Fruit fly (Drosophila melanogaster) whole organism, prepupa: Measurements from ENCODE around the gene CG31778.

Experiments used
- Blimp-1 ChIP-seq: fragments of 200-800 bp; sonication (Bioruptor generic); optimal IDR thresholded peaks from 3 replicates; lab custom pipeline; 2017; ENCODE audit warnings: missing biosample characterization, missing genetic modification characterization, mild to moderate bottlenecking, moderate library complexity, missing genetic modification reagents
- CG11902 ChIP-seq: fragments of 200-800 bp; sonication (Bioruptor generic); optimal IDR thresholded peaks from 3 replicates; lab custom pipeline; 2016; ENCODE audit warnings: missing biosample characterization, missing genetic modification characterization
- CG16779 ChIP-seq: fragments of 200-800 bp; sonication (Bioruptor generic); optimal IDR thresholded peaks from 3 replicates; lab custom pipeline; 2017; ENCODE audit warnings: missing biosample characterization, mild to moderate bottlenecking, missing genetic modification characterization
- CG32006 ChIP-seq: fragments of 200-800 bp; sonication (Bioruptor generic); optimal IDR thresholded peaks from 3 replicates; lab custom pipeline; 2017; ENCODE audit warnings: missing biosample characterization, mild to moderate bottlenecking, missing genetic modification characterization
- CG34406 ChIP-seq: fragments of 200-800 bp; sonication (Bioruptor generic); optimal IDR thresholded peaks from 3 replicates; lab custom pipeline; 2016; ENCODE audit warnings: missing biosample characterization, missing genetic modification characterization
- CG3919 ChIP-seq: fragments of 200-800 bp; sonication (Bioruptor generic); optimal IDR thresholded peaks from 3 replicates; lab custom pipeline; 2016; ENCODE audit warnings: missing biosample characterization, missing genetic modification characterization
- CG8119 ChIP-seq: fragments of 200-800 bp; sonication (Bioruptor generic); IDR thresholded peaks from 3 replicates; pipeline ENCODE4 v1.3.6; 2022; ENCODE audit warnings: missing biosample characterization, missing genetic modification characterization
- Eip93F ChIP-seq: fragments of 200-800 bp; sonication (Bioruptor generic); optimal IDR thresholded peaks from 2 replicates; lab custom pipeline; 2016; ENCODE audit warnings: missing biosample characterization, mild to moderate bottlenecking, missing genetic modification characterization
- Ets21C ChIP-seq: fragments of 200-800 bp; sonication (Bioruptor generic); optimal IDR thresholded peaks from 3 replicates; lab custom pipeline; 2016; ENCODE audit warnings: missing biosample characterization, missing genetic modification characterization
- Hr38 ChIP-seq: sonication (Bioruptor generic); optimal IDR thresholded peaks from 2 replicates; lab custom pipeline; 2016; ENCODE audit warnings: missing biosample characterization, missing genetic modification characterization
- Lpt ChIP-seq: fragments of 200-800 bp; sonication (Bioruptor generic); optimal IDR thresholded peaks from 3 replicates; lab custom pipeline; 2016; ENCODE audit warnings: missing biosample characterization, missing genetic modification characterization
- fd59A ChIP-seq: fragments of 200-800 bp; sonication (Bioruptor generic); optimal IDR thresholded peaks from 2 replicates; lab custom pipeline; 2017; ENCODE audit warnings: missing biosample characterization, mild to moderate bottlenecking, missing genetic modification characterization, missing genetic modification reagents
- salr ChIP-seq, 2 experiments: fragments of 200-800 bp; sonication (Bioruptor generic); optimal IDR thresholded peaks; 3 replicates each; lab custom pipeline; 2016 to 2018; ENCODE audit warnings: missing biosample characterization in 2 of 2, missing genetic modification characterization in 2 of 2, mild to moderate bottlenecking in 1 of 2
- spab ChIP-seq: fragments of 200-800 bp; sonication (Bioruptor generic); optimal IDR thresholded peaks from 2 replicates; lab custom pipeline; 2017; ENCODE audit warnings: missing biosample characterization, mild to moderate bottlenecking, missing genetic modification characterization, missing genetic modification reagents

- TF ChIP-seq CG32006 (GFP tag; lab: Kevin White, UChicago), result no peak
- no peak for TF ChIP-seq fd59A (GFP tag; lab: Kevin White, UChicago)
- TF ChIP-seq Blimp-1 (GFP tag; lab: Kevin White, UChicago), result no peak
- no peak for TF ChIP-seq spab (GFP tag; lab: Kevin White, UChicago)
- no peak for TF ChIP-seq CG16779
- no peak for TF ChIP-seq Hr38 (GFP tag; lab: Kevin White, UChicago)
- no peak for TF ChIP-seq salr (GFP tag; optimal IDR thresholded peaks at IDR 0.05; lab: Kevin White, UChicago)
- no peak for TF ChIP-seq Eip93F (GFP tag; lab: Kevin White, UChicago)
- no peak for TF ChIP-seq CG11902 (GFP tag; lab: Kevin White, UChicago)
- no peak for TF ChIP-seq CG8119 (GFP tag; lab: Robert Waterston, UW)
- TF ChIP-seq CG3919 (GFP tag; lab: Kevin White, UChicago), result no peak
- no peak for TF ChIP-seq CG34406 (GFP tag; lab: Kevin White, UChicago)
- TF ChIP-seq Lpt (GFP tag; lab: Kevin White, UChicago), result no peak
- no peak for TF ChIP-seq Ets21C (GFP tag; lab: Kevin White, UChicago)
Measured at dm6 chr2L:3695361-3695818, 9.9 kb downstream of the CG31778 start, which contains the start of gene CG16713.
